Worm (Caenorhabditis elegans): ENCODE measurements around the gene cyp-13A11.

DNA sequence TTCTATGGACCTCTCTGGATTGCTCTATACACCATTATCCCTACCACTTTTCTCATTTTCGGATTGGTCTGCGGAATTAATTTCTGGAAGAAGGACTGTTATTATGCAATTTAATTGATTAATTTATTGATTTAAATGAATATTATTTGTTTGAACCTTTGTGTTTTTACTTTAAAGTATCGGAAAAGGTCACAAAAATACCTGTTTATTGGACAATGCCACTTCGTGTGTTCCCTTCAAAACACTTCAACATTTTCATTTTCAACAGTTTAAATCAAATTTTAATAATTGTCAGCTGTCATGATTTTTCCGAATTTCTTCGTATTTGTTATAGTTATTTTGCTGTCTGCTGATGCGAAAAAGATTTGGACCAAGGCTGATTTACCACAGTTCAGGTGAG, 29.8 kb upstream of the cyp-13A11 start, which contains the start of gene ZK1010.12:
- TF ChIP-seq hmg-4 (GFP tag; optimal IDR thresholded peaks at IDR 0.05) = no peak
- no peak for TF ChIP-seq pes-1 (GFP tag; IDR thresholded peaks at IDR 0.05)
- TF ChIP-seq flt-1 (GFP tag; IDR thresholded peaks at IDR 0.05) = no peak

Data from whole organism, early embryonic.